Fruit fly (Drosophila melanogaster): ENCODE measurements around the gene CG12375.
A peak's percentile ranks its signal among the peaks of the same experiment; 100 is the strongest.

CG12375 gene

dm6 chr2L:8097461-8097860 lies 29.2 kb downstream of the CG12375 start (continued):
- TF ChIP-seq ATbp (GFP tag; optimal IDR thresholded peaks at IDR 0.05) (peak; percentile 67), cato (GFP tag; optimal IDR thresholded peaks at IDR 0.05; ENCODE audit: borderline replicate concordance) (no peak), H15 (GFP tag; IDR thresholded peaks at IDR 0.05) (no peak), Optix (GFP tag; IDR thresholded peaks at IDR 0.05) (no peak), MBD-R2 (GFP tag; IDR thresholded peaks at IDR 0.05) (no peak), Trl (optimal IDR thresholded peaks at IDR 0.05) (no peak), Trl (GFP tag; optimal IDR thresholded peaks at IDR 0.05) (no peak), Lim3 (GFP tag; IDR thresholded peaks at IDR 0.05) (no peak), her (GFP tag; optimal IDR thresholded peaks at IDR 0.05) (no peak), corto (GFP tag; optimal IDR thresholded peaks at IDR 0.05) (no peak), chif (GFP tag; optimal IDR thresholded peaks at IDR 0.05) (no peak), CG16815 (GFP tag; optimal IDR thresholded peaks at IDR 0.05) (no peak), CG7963 (GFP tag; IDR thresholded peaks at IDR 0.05; ENCODE audit: partially characterized antibody) (no peak), Gug (GFP tag; IDR thresholded peaks at IDR 0.05) (no peak), pum (GFP tag; optimal IDR thresholded peaks at IDR 0.05) (no peak), CG2116 (GFP tag; optimal IDR thresholded peaks at IDR 0.05) (no peak), Atf3 (GFP tag; optimal IDR thresholded peaks at IDR 0.05) (no peak), Bteb2 (GFP tag; optimal IDR thresholded peaks at IDR 0.05) (no peak), CG2202 (tag; optimal IDR thresholded peaks at IDR 0.05) (peak; percentile 30), dmrt11E (tag; optimal IDR thresholded peaks at IDR 0.05) (peak; percentile 18), sc (optimal IDR thresholded peaks at IDR 0.05) (no peak), sc (GFP tag; optimal IDR thresholded peaks at IDR 0.05) (no peak), tup (GFP tag; optimal IDR thresholded peaks at IDR 0.05) (no peak), CG11247 (GFP tag; IDR thresholded peaks at IDR 0.05) (0 out of 2 replicates have a peak, but pooled peaks have one; percentile 21), CG14860 (GFP tag; IDR thresholded peaks at IDR 0.05; ENCODE audit: partially characterized antibody) (no peak), Usf (GFP tag; optimal IDR thresholded peaks at IDR 0.05) (no peak), Elba2 (GFP tag; optimal IDR thresholded peaks at IDR 0.05) (no peak), Sry-δ (GFP tag; optimal IDR thresholded peaks at IDR 0.05) (no peak), ERR (GFP tag; optimal IDR thresholded peaks at IDR 0.05) (no peak), mam (GFP tag; optimal IDR thresholded peaks at IDR 0.05) (no peak), ro (GFP tag; IDR thresholded peaks at IDR 0.05) (no peak), CG1024 (GFP tag; IDR thresholded peaks at IDR 0.05) (peak; percentile 17; the same call in 1 of the 2 replicates), CG18619 (GFP tag; optimal IDR thresholded peaks at IDR 0.05) (peak; percentile 49), tap (tag; optimal IDR thresholded peaks at IDR 0.05) (peak; percentile 16), h (optimal IDR thresholded peaks at IDR 0.05) (no peak), CG14441 (GFP tag; IDR thresholded peaks at IDR 0.05) (no peak), tll (GFP tag; optimal IDR thresholded peaks at IDR 0.05) (no peak), CG9727 (GFP tag; optimal IDR thresholded peaks at IDR 0.05) (peak; percentile 63), CG7839 (tag; optimal IDR thresholded peaks at IDR 0.05) (peak; percentile 42), usp (GFP tag; optimal IDR thresholded peaks at IDR 0.05) (no peak), gt (GFP tag; IDR thresholded peaks at IDR 0.05) (no peak), schlank (tag; optimal IDR thresholded peaks at IDR 0.05) (peak; percentile 44), CG43689 (GFP tag; IDR thresholded peaks at IDR 0.05) (no peak), vnd (GFP tag; IDR thresholded peaks at IDR 0.05; ENCODE audit: partially characterized antibody) (no peak), so (GFP tag; IDR thresholded peaks at IDR 0.05) (no peak), Jarid2 (GFP tag; optimal IDR thresholded peaks at IDR 0.05) (peak; percentile 39), Ada2b (GFP tag; IDR thresholded peaks at IDR 0.05) (no peak), yki (optimal IDR thresholded peaks at IDR 0.05) (no peak), pho (GFP tag; optimal IDR thresholded peaks at IDR 0.05) (no peak), sisA (GFP tag; IDR thresholded peaks at IDR 0.05) (no peak), gcm (GFP tag; optimal IDR thresholded peaks at IDR 0.05) (peak; percentile 58), CG14667 (GFP tag; IDR thresholded peaks at IDR 0.05) (no peak), Ets65A (GFP tag) (no peak), CG12942 (GFP tag; optimal IDR thresholded peaks at IDR 0.05) (no peak)
